Worm (Caenorhabditis elegans) whole organism, mixed stage, embryonic: ENCODE measurements around the gene K02E10.5.

Experiments
- elt-1 ChIP-seq: sonication (generic microtip); optimal IDR thresholded peaks from 2 replicates; lab custom pipeline; 2017; ENCODE audit warnings: missing genetic modification characterization, mild to moderate bottlenecking, missing compliant biosample characterization, antibody characterized with exemption, moderate library complexity, borderline replicate concordance; ENCODE audit not compliant: insufficient read depth
- elt-3 ChIP-seq: fragments of 150-350 bp; optimal IDR thresholded peaks from 2 replicates; lab custom pipeline; 2014; ENCODE audit warnings: missing biosample characterization, missing genetic modification characterization
- nhr-12 ChIP-seq: fragments of 150-350 bp; optimal IDR thresholded peaks from 2 replicates; lab custom pipeline; 2014; ENCODE audit warnings: missing biosample characterization, missing genetic modification characterization
- nhr-28 ChIP-seq: fragments of 150-350 bp; optimal IDR thresholded peaks from 2 replicates; lab custom pipeline; 2014; ENCODE audit warnings: missing biosample characterization, missing genetic modification characterization
- nhr-76 ChIP-seq: sonication (generic microtip); optimal IDR thresholded peaks from 2 replicates; lab custom pipeline; 2017; ENCODE audit warnings: missing biosample characterization, missing genetic modification characterization
- zip-8 ChIP-seq: fragments of 150-350 bp; optimal IDR thresholded peaks from 2 replicates; lab custom pipeline; 2014; ENCODE audit warnings: missing biosample characterization, missing genetic modification characterization
- ztf-11 ChIP-seq: fragments of 150-350 bp; optimal IDR thresholded peaks from 2 replicates; lab custom pipeline; 2014; ENCODE audit warnings: missing biosample characterization, missing genetic modification characterization

DNA sequence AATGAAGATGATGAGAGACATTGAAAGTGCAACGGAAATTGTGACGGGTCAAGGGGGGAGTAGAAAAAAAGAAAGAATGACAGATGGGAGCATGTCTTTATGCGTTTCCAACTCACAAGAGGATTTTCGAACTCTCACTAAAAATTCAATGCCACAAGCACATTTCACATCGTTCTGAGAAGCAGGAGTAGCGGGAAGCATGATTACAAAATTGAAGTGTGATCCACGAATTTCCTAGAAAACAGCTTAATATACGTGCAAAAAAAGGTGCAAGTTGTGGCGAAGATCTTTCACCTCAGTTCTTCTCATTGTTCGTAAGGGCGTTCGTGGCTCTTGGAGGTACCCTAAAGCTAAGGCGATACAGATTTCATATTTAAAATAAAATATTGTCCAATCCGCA lies 28.0 kb upstream of the K02E10.5 start:
- no peak for TF ChIP-seq zip-8 (tag; lab: Kevin White, UChicago)
- no peak for TF ChIP-seq elt-1
- no peak for TF ChIP-seq nhr-28 (tag; lab: Kevin White, UChicago)
- TF ChIP-seq nhr-12 (tag; lab: Kevin White, UChicago) = no peak
- TF ChIP-seq nhr-76 (tag; lab: Kevin White, UChicago) = no peak
- no peak for TF ChIP-seq ztf-11 (tag; lab: Kevin White, UChicago)
- no peak for TF ChIP-seq elt-3 (tag; lab: Kevin White, UChicago)
